Fruit fly (Drosophila melanogaster): ENCODE data around the gene CG5001.
A peak's percentile ranks its signal among the peaks of the same experiment; 100 is the strongest.

The CG5001 gene

DNA sequence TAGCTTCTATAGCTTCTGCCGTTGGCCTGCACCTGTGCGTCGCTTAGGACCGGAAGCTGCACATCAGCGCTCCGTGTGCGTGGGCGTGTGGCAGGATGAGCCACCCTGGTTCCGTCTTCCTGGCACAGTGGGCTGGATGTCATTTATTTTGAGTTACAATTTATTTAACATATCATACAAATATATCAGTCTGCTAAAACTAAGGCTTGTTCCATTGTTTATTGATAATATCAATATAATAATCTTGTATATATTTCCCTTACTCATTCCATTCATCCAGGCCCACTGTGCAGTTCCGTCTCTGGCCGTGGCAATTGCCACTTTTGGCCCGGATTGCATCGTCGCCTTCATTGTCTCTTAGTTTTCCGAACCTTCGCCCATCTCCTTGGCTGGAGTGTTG is 28.9 kb downstream of the CG5001 start (continued):
- TF ChIP-seq tin (GFP tag; optimal IDR thresholded peaks at IDR 0.05) (peak; percentile 23), chm (GFP tag; IDR thresholded peaks at IDR 0.05) (no peak), CG18599 (GFP tag; optimal IDR thresholded peaks at IDR 0.05) (peak; percentile 72), yki (optimal IDR thresholded peaks at IDR 0.05) (no peak), CG3281 (GFP tag; optimal IDR thresholded peaks at IDR 0.05) (peak; percentile 22), CG8478 (optimal IDR thresholded peaks at IDR 0.05) (no peak), dmrt99B (tag; optimal IDR thresholded peaks at IDR 0.05) (peak; percentile 55), D19B (GFP tag; optimal IDR thresholded peaks at IDR 0.05) (no peak), CG30431 (GFP tag; optimal IDR thresholded peaks at IDR 0.05) (no peak), lola (GFP tag; optimal IDR thresholded peaks at IDR 0.05) (no peak), Trl (optimal IDR thresholded peaks at IDR 0.05) (no peak), Trl (GFP tag; optimal IDR thresholded peaks at IDR 0.05) (no peak), CG12391 (tag; optimal IDR thresholded peaks at IDR 0.05) (peak; percentile 39), Ssrp (tag; optimal IDR thresholded peaks at IDR 0.05) (peak; percentile 19), CG10274 (GFP tag; optimal IDR thresholded peaks at IDR 0.05) (no peak), CG10209 (GFP tag; optimal IDR thresholded peaks at IDR 0.05) (peak; percentile 9), CHES-1-like (GFP tag; optimal IDR thresholded peaks at IDR 0.05) (no peak), mld (GFP tag; IDR thresholded peaks at IDR 0.05; ENCODE audit: partially characterized antibody) (no peak), CG4328 (GFP tag; optimal IDR thresholded peaks at IDR 0.05) (no peak), CG1647 (GFP tag; optimal IDR thresholded peaks at IDR 0.05) (no peak), CG13894 (tag; optimal IDR thresholded peaks at IDR 0.05) (no peak), gem (tag; optimal IDR thresholded peaks at IDR 0.05) (peak; percentile 66), ro (GFP tag; IDR thresholded peaks at IDR 0.05) (no peak), CG11398 (GFP tag; optimal IDR thresholded peaks at IDR 0.05) (no peak), CG12104 (GFP tag; optimal IDR thresholded peaks at IDR 0.05) (no peak), knrl (GFP tag; IDR thresholded peaks at IDR 0.05; ENCODE audit: partially characterized antibody) (no peak), CG17612 (GFP tag; IDR thresholded peaks at IDR 0.05) (no peak), Poxn (GFP tag; IDR thresholded peaks at IDR 0.05) (no peak), wor (GFP tag; IDR thresholded peaks at IDR 0.05) (0 out of 2 replicates have a peak, but pooled peaks have one; percentile 17), Neu2 (GFP tag; optimal IDR thresholded peaks at IDR 0.05; ENCODE audit: borderline replicate concordance) (no peak), GATAe (GFP tag; conservative IDR thresholded peaks at IDR 0.05) (no peak), Sox102F (GFP tag; optimal IDR thresholded peaks at IDR 0.05) (peak; percentile 62), CG5180 (GFP tag; optimal IDR thresholded peaks at IDR 0.05) (no peak), CG31224 (GFP tag; IDR thresholded peaks at IDR 0.05) (no peak), chn (GFP tag; optimal IDR thresholded peaks at IDR 0.05) (no peak), CG2678 (tag; optimal IDR thresholded peaks at IDR 0.05) (peak; percentile 61), Dref (GFP tag; IDR thresholded peaks at IDR 0.05) (no peak), CG15073 (GFP tag; optimal IDR thresholded peaks at IDR 0.05) (no peak), nerfin-2 (GFP tag; IDR thresholded peaks at IDR 0.05; ENCODE audit: partially characterized antibody) (no peak), CG9437 (GFP tag; optimal IDR thresholded peaks at IDR 0.05) (peak; percentile 8), sqz (GFP tag; optimal IDR thresholded peaks at IDR 0.05) (no peak), NfI (GFP tag; optimal IDR thresholded peaks at IDR 0.05) (peak; percentile 14), Hr78 (GFP tag; optimal IDR thresholded peaks at IDR 0.05) (no peak), Jarid2 (GFP tag; optimal IDR thresholded peaks at IDR 0.05) (no peak), BEAF-32 (GFP tag; optimal IDR thresholded peaks at IDR 0.05) (no peak), CG13624 (GFP tag; optimal IDR thresholded peaks at IDR 0.05) (no peak), twi (tag; optimal IDR thresholded peaks at IDR 0.05) (no peak), Spps (tag; optimal IDR thresholded peaks at IDR 0.05) (no peak), Taf1 (GFP tag; IDR thresholded peaks at IDR 0.05) (no peak), tgo (GFP tag; IDR thresholded peaks at IDR 0.05) (peak; percentile 36; the same call in 1 of the 3 replicates), grn (GFP tag; optimal IDR thresholded peaks at IDR 0.05) (no peak)

Data from whole organism, embryonic.